Fruit fly (Drosophila melanogaster) whole organism, embryonic: ENCODE results near the gene Gclm.

Experiments used
- Atf-2 ChIP-seq: fragments of 200-800 bp; sonication (Bioruptor generic); optimal IDR thresholded peaks from 2 replicates; lab custom pipeline; 2016; ENCODE audit warnings: missing biosample characterization, missing genetic modification characterization
- B-H1 ChIP-seq: fragments of 200-800 bp; sonication (Bioruptor generic); IDR thresholded peaks from 3 replicates; pipeline ENCODE4 v1.3.6; 2022; ENCODE audit warnings: missing biosample characterization, missing genetic modification characterization
- C15 ChIP-seq: fragments of 200-800 bp; sonication (Bioruptor generic); IDR thresholded peaks from 3 replicates; pipeline ENCODE4 v1.3.6; 2022; ENCODE audit warnings: missing biosample characterization, missing genetic modification characterization
- CG11247 ChIP-seq: fragments of 200-800 bp; sonication (Bioruptor generic); IDR thresholded peaks from 2 replicates; pipeline ENCODE4 v1.3.6; 2022; ENCODE audit warnings: missing biosample characterization, missing genetic modification characterization
- CG11560 ChIP-seq: fragments of 200-800 bp; sonication (Bioruptor generic); IDR thresholded peaks from 3 replicates; pipeline ENCODE4 v1.3.6; 2022; ENCODE audit warnings: missing biosample characterization, missing genetic modification characterization
- CG13287 ChIP-seq: fragments of 200-800 bp; sonication (Bioruptor generic); IDR thresholded peaks from 2 replicates; pipeline ENCODE4 v1.3.6; 2022; ENCODE audit warnings: missing biosample characterization, missing genetic modification characterization; ENCODE audit not compliant: partially characterized antibody
- CG14710 ChIP-seq: fragments of 200-800 bp; sonication (Bioruptor generic); optimal IDR thresholded peaks from 3 replicates; lab custom pipeline; 2019; ENCODE audit warnings: missing biosample characterization, mild to moderate bottlenecking, missing genetic modification characterization, moderate library complexity
- CG14965 ChIP-seq: fragments of 200-800 bp; sonication (Bioruptor generic); optimal IDR thresholded peaks from 2 replicates; lab custom pipeline; 2016; ENCODE audit warnings: missing biosample characterization, missing genetic modification characterization, borderline replicate concordance
- CG15479 ChIP-seq: fragments of 200-800 bp; sonication (Bioruptor generic); optimal IDR thresholded peaks from 3 replicates; lab custom pipeline; 2019; ENCODE audit warnings: missing biosample characterization, mild to moderate bottlenecking, missing genetic modification characterization, moderate library complexity
- CG17802 ChIP-seq: fragments of 200-800 bp; sonication (Bioruptor generic); optimal IDR thresholded peaks from 2 replicates; lab custom pipeline; 2018; ENCODE audit warnings: missing biosample characterization, mild to moderate bottlenecking, missing genetic modification characterization, moderate library complexity
- CG18599 ChIP-seq: fragments of 200-800 bp; sonication (Bioruptor generic); optimal IDR thresholded peaks from 3 replicates; lab custom pipeline; 2017; ENCODE audit warnings: missing biosample characterization, missing genetic modification characterization, mild to moderate bottlenecking, moderate library complexity, missing genetic modification reagents
- CG2129 ChIP-seq: fragments of 200-800 bp; sonication (Bioruptor generic); IDR thresholded peaks from 2 replicates; pipeline ENCODE4 v1.3.6; 2022; ENCODE audit warnings: missing biosample characterization, missing genetic modification characterization; ENCODE audit not compliant: partially characterized antibody
- CG2875 ChIP-seq: fragments of 200-800 bp; sonication (Bioruptor generic); optimal IDR thresholded peaks from 2 replicates; lab custom pipeline; 2017; ENCODE audit warnings: missing biosample characterization, mild to moderate bottlenecking, missing genetic modification characterization, missing genetic modification reagents
- CG32772 ChIP-seq: fragments of 200-800 bp; sonication (Bioruptor generic); IDR thresholded peaks from 2 replicates; pipeline ENCODE4 v1.3.6; 2022; ENCODE audit warnings: missing biosample characterization, missing genetic modification characterization
- CG34376 ChIP-seq: fragments of 200-800 bp; sonication (Bioruptor generic); optimal IDR thresholded peaks from 2 replicates; lab custom pipeline; 2018; ENCODE audit warnings: missing biosample characterization, mild to moderate bottlenecking, missing genetic modification characterization
- CG4707 ChIP-seq: fragments of 200-800 bp; sonication (Bioruptor generic); optimal IDR thresholded peaks from 2 replicates; lab custom pipeline; 2018; ENCODE audit warnings: missing biosample characterization, mild to moderate bottlenecking, missing genetic modification characterization, moderate library complexity
- CG6683 ChIP-seq: fragments of 200-800 bp; sonication (Bioruptor generic); optimal IDR thresholded peaks from 2 replicates; lab custom pipeline; 2017; ENCODE audit warnings: missing biosample characterization, mild to moderate bottlenecking, missing genetic modification characterization, missing genetic modification reagents
- CG6791 ChIP-seq: fragments of 200-800 bp; sonication (Bioruptor generic); IDR thresholded peaks from 3 replicates; pipeline ENCODE4 v1.3.6; 2022; ENCODE audit warnings: missing biosample characterization, missing genetic modification characterization; ENCODE audit not compliant: partially characterized antibody
- CG6854 ChIP-seq: fragments of 200-800 bp; sonication (Bioruptor generic); optimal IDR thresholded peaks from 3 replicates; lab custom pipeline; 2017; ENCODE audit warnings: missing biosample characterization, mild to moderate bottlenecking, missing genetic modification characterization
- CG7271 ChIP-seq: fragments of 200-800 bp; sonication (Bioruptor generic); optimal IDR thresholded peaks from 2 replicates; lab custom pipeline; 2018; ENCODE audit warnings: missing biosample characterization, mild to moderate bottlenecking, missing genetic modification characterization, moderate library complexity
- CG7786 ChIP-seq: fragments of 200-800 bp; sonication (Bioruptor generic); optimal IDR thresholded peaks from 2 replicates; lab custom pipeline; 2016; ENCODE audit warnings: missing biosample characterization, missing genetic modification characterization
- CG7839 ChIP-seq: fragments of 200-800 bp; sonication (Bioruptor generic); optimal IDR thresholded peaks from 3 replicates; lab custom pipeline; 2018; ENCODE audit warnings: missing biosample characterization, mild to moderate bottlenecking, missing genetic modification characterization, moderate library complexity
- CG8478 ChIP-seq: fragments of >200 bp; optimal IDR thresholded peaks from 2 replicates; lab custom pipeline; 2018
- CG8924 ChIP-seq: fragments of 200-800 bp; optimal IDR thresholded peaks from 3 replicates; lab custom pipeline; 2019; ENCODE audit warnings: missing biosample characterization, mild to moderate bottlenecking, missing genetic modification characterization, moderate library complexity
- CG9215 ChIP-seq: fragments of 200-800 bp; sonication (Bioruptor generic); IDR thresholded peaks from 2 replicates; pipeline ENCODE4 v1.3.6; 2022; ENCODE audit warnings: missing biosample characterization, missing genetic modification characterization
- CG9727 ChIP-seq: fragments of 200-800 bp; sonication (Bioruptor generic); optimal IDR thresholded peaks from 3 replicates; lab custom pipeline; 2017; ENCODE audit warnings: missing biosample characterization, mild to moderate bottlenecking, missing genetic modification characterization
- Camta ChIP-seq: fragments of 200-800 bp; sonication (Bioruptor generic); optimal IDR thresholded peaks from 2 replicates; lab custom pipeline; 2016; ENCODE audit warnings: missing biosample characterization, missing genetic modification characterization
- D19B ChIP-seq: fragments of 200-800 bp; sonication (Bioruptor generic); optimal IDR thresholded peaks from 2 replicates; lab custom pipeline; 2017; ENCODE audit warnings: missing biosample characterization, mild to moderate bottlenecking, missing genetic modification characterization
- ERR ChIP-seq: fragments of 200-800 bp; sonication (Bioruptor generic); optimal IDR thresholded peaks from 2 replicates; lab custom pipeline; 2016; ENCODE audit warnings: missing biosample characterization, missing genetic modification characterization
- HmgD ChIP-seq: fragments of 200-800 bp; sonication (Bioruptor generic); optimal IDR thresholded peaks from 3 replicates; lab custom pipeline; 2016; ENCODE audit warnings: missing biosample characterization, missing genetic modification characterization
- MBD-R2 ChIP-seq: fragments of 200-800 bp; sonication (Bioruptor generic); IDR thresholded peaks from 2 replicates; pipeline ENCODE4 v1.3.6; 2022; ENCODE audit warnings: missing biosample characterization, missing genetic modification characterization
- Optix ChIP-seq: fragments of 200-800 bp; sonication (Bioruptor generic); IDR thresholded peaks from 3 replicates; pipeline ENCODE4 v1.3.6; 2022; ENCODE audit warnings: missing biosample characterization, missing genetic modification characterization
- Rfx ChIP-seq: fragments of 200-800 bp; sonication (Bioruptor generic); IDR thresholded peaks from 2 replicates; pipeline ENCODE4 v1.3.6; 2022; ENCODE audit warnings: missing biosample characterization, missing genetic modification characterization
- Taf1 ChIP-seq: fragments of 200-800 bp; sonication (Bioruptor generic); IDR thresholded peaks from 2 replicates; pipeline ENCODE4 v1.3.6; 2022; ENCODE audit warnings: missing biosample characterization, missing genetic modification characterization
- bbx ChIP-seq: fragments of 200-800 bp; sonication (Bioruptor generic); IDR thresholded peaks from 2 replicates; pipeline ENCODE4 v1.3.6; 2022; ENCODE audit warnings: missing biosample characterization, missing genetic modification characterization; ENCODE audit not compliant: partially characterized antibody
- chinmo ChIP-seq: fragments of 200-800 bp; sonication (Bioruptor generic); IDR thresholded peaks from 4 replicates; pipeline ENCODE4 v1.3.6; 2022; ENCODE audit warnings: missing biosample characterization, missing genetic modification characterization; ENCODE audit not compliant: partially characterized antibody
- chm ChIP-seq: fragments of 200-800 bp; sonication (Bioruptor generic); IDR thresholded peaks from 2 replicates; pipeline ENCODE4 v1.3.6; 2022; ENCODE audit warnings: missing biosample characterization, missing genetic modification characterization
- corto ChIP-seq: fragments of 200-800 bp; sonication (Bioruptor generic); optimal IDR thresholded peaks from 2 replicates; lab custom pipeline; 2016; ENCODE audit warnings: missing biosample characterization, mild to moderate bottlenecking, missing genetic modification characterization, moderate library complexity
- cwo ChIP-seq: fragments of 200-800 bp; sonication (Bioruptor generic); optimal IDR thresholded peaks from 3 replicates; lab custom pipeline; 2017; ENCODE audit warnings: missing biosample characterization, missing genetic modification characterization, mild to moderate bottlenecking, moderate library complexity, missing genetic modification reagents
- hbn ChIP-seq: fragments of 200-800 bp; sonication (Bioruptor generic); IDR thresholded peaks from 2 replicates; pipeline ENCODE4 v1.3.6; 2022; ENCODE audit warnings: missing biosample characterization, missing genetic modification characterization; ENCODE audit not compliant: partially characterized antibody
- kni ChIP-seq: fragments of 200-800 bp; sonication (Bioruptor generic); optimal IDR thresholded peaks from 3 replicates; lab custom pipeline; 2017; ENCODE audit warnings: mild to moderate bottlenecking, missing biosample characterization, missing genetic modification reagents, missing genetic modification characterization
- lab ChIP-seq: fragments of 200-800 bp; sonication (Bioruptor generic); optimal IDR thresholded peaks from 3 replicates; lab custom pipeline; 2017; ENCODE audit warnings: missing biosample characterization, missing genetic modification characterization, mild to moderate bottlenecking, moderate library complexity, missing genetic modification reagents
- p53 ChIP-seq: fragments of 200-800 bp; sonication (Bioruptor generic); optimal IDR thresholded peaks from 2 replicates; lab custom pipeline; 2016; ENCODE audit warnings: missing biosample characterization, missing genetic modification characterization
- repo ChIP-seq: fragments of 200-800 bp; sonication (Bioruptor generic); optimal IDR thresholded peaks from 2 replicates; lab custom pipeline; 2016; ENCODE audit warnings: missing biosample characterization, missing genetic modification characterization
- row ChIP-seq: fragments of 200-800 bp; sonication (Bioruptor generic); IDR thresholded peaks from 3 replicates; pipeline ENCODE4 v1.3.6; 2022; ENCODE audit warnings: missing biosample characterization, missing genetic modification characterization
- sd ChIP-seq: fragments of 200-800 bp; sonication (Bioruptor generic); optimal IDR thresholded peaks from 3 replicates; lab custom pipeline; 2018; ENCODE audit warnings: missing biosample characterization, mild to moderate bottlenecking, missing genetic modification characterization, moderate library complexity
- tna ChIP-seq: fragments of 200-800 bp; sonication (Bioruptor generic); IDR thresholded peaks from 2 replicates; pipeline ENCODE4 v1.3.6; 2022; ENCODE audit warnings: missing biosample characterization, missing genetic modification characterization; ENCODE audit not compliant: partially characterized antibody
- zen2 ChIP-seq: fragments of 200-800 bp; sonication (Bioruptor generic); IDR thresholded peaks from 3 replicates; pipeline ENCODE4 v1.3.6; 2022; ENCODE audit warnings: missing biosample characterization, missing genetic modification characterization; ENCODE audit not compliant: partially characterized antibody

The Gclm gene

DNA sequence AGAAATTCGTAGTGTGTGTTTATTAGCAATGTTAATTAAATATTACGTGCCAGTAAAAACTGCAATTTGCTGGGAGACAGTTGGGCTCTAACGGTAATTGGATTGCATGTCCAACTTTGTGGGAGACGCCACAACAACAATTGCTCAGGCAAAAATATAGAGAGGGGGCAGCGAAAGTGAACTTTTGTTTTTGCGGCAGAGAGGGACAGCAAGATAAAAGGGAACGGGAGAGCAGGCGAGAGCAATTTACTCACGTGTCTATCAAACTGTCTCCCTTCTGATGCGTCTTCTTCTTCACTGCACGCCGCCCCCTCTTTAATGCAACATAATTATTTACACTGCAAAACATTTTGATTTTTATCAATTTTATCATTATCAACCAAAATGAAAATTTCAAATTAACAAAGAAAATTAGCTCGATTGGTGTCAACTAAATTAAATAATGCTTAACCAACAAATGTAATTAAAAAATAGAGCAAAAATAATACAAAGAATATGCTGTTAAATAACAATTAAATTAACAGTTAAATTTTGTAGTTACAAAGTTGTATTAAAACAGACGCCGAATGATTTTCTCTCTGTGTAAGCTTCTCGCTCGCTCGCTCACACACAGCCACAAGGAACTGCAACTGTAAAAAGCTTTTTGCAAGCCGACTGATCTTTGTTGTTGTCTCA is 18.9 kb downstream of the Gclm start (continued):
- TF ChIP-seq CG7786 (peak; percentile 40), CG34376 (GFP tag; lab: Kevin White, UChicago) (no peak), p53 (GFP tag; lab: Kevin White, UChicago) (no peak), CG18599 (GFP tag; lab: Kevin White, UChicago) (peak; percentile 70), CG17802 (tag; lab: Kevin White, UChicago) (peak; percentile 64), hbn (GFP tag; lab: Robert Waterston, UW) (no peak), lab (GFP tag; lab: Kevin White, UChicago) (peak; percentile 79), CG13287 (no peak), HmgD (GFP tag; lab: Kevin White, UChicago) (no peak), bbx (GFP tag; lab: Robert Waterston, UW) (no peak), row (GFP tag; lab: Robert Waterston, UW) (peak; percentile 76), CG7839 (tag; lab: Kevin White, UChicago) (peak; percentile 94), cwo (GFP tag; lab: Kevin White, UChicago) (peak; percentile 73), sd (no peak), MBD-R2 (0 out of 2 replicates have a peak, but pooled peaks have one; percentile 19), CG11247 (GFP tag; lab: Robert Waterston, UW) (0 out of 2 replicates have a peak, but pooled peaks have one; percentile 30), CG6791 (GFP tag; lab: Robert Waterston, UW) (no peak), chinmo (GFP tag; lab: Robert Waterston, UW) (no peak), B-H1 (GFP tag; lab: Robert Waterston, UW) (peak; percentile 72), CG6854 (GFP tag; lab: Kevin White, UChicago) (peak; percentile 33), CG15479 (GFP tag; lab: Kevin White, UChicago) (no peak), ERR (GFP tag; lab: Kevin White, UChicago) (no peak), CG9215 (GFP tag; lab: Robert Waterston, UW) (peak; percentile 55), D19B (GFP tag; lab: Kevin White, UChicago) (peak; percentile 33), Taf1 (GFP tag; lab: Robert Waterston, UW) (0 out of 2 replicates have a peak, but pooled peaks have one; percentile 32), CG6683 (peak; percentile 50), C15 (GFP tag; lab: Robert Waterston, UW) (no peak), CG2875 (GFP tag; lab: Kevin White, UChicago) (peak; percentile 65), CG9727 (GFP tag; lab: Kevin White, UChicago) (peak; percentile 88), zen2 (GFP tag; lab: Robert Waterston, UW) (no peak), chm (GFP tag; lab: Robert Waterston, UW) (0 out of 2 replicates have a peak, but pooled peaks have one; percentile 25), CG7271 (peak; percentile 71), CG2129 (GFP tag; lab: Robert Waterston, UW) (no peak), Camta (peak; percentile 54), repo (GFP tag; lab: Kevin White, UChicago) (peak; percentile 2), corto (GFP tag; lab: Kevin White, UChicago) (peak; percentile 27), CG4707 (GFP tag; lab: Kevin White, UChicago) (peak; percentile 49), Rfx (GFP tag; lab: Robert Waterston, UW) (peak; percentile 58), CG8478 (lab: Kevin White, UChicago) (no peak), Optix (GFP tag; lab: Robert Waterston, UW) (0 out of 3 replicates have a peak, but pooled peaks have one; percentile 27), kni (GFP tag; lab: Kevin White, UChicago) (peak; percentile 12), CG11560 (tag; lab: Robert Waterston, UW) (no peak), CG8924 (peak; percentile 91), Atf-2 (peak; percentile 74), CG14710 (peak; percentile 95), CG14965 (no peak), CG32772 (GFP tag; lab: Robert Waterston, UW) (peak; percentile 82), tna (GFP tag; lab: Robert Waterston, UW) (no peak)
